Worm (Caenorhabditis elegans) whole organism, L1 larva: ENCODE measurements around the gene gcy-27.

Source experiments
- F16B12.6 ChIP-seq: fragments of 150-350 bp; optimal IDR thresholded peaks from 2 replicates; lab custom pipeline; 2014; ENCODE audit warnings: missing biosample characterization, missing genetic modification characterization
- alr-1 ChIP-seq: fragments of 200-800 bp; sonication (Bioruptor generic); optimal IDR thresholded peaks from 2 replicates; lab custom pipeline; 2018; ENCODE audit warnings: borderline replicate concordance, mild to moderate bottlenecking, missing genetic modification characterization, missing compliant biosample characterization
- ama-1 ChIP-seq: fragments of 150-350 bp; optimal IDR thresholded peaks from 2 replicates; lab custom pipeline; 2014
- ceh-82 ChIP-seq, 3 experiments: fragments of 150-350 bp in 1 of 3; sonication (generic microtip) in 2 of 3; optimal IDR thresholded peaks; 2 replicates each; lab custom pipeline; 2014 to 2017; ENCODE audit warnings: missing biosample characterization in 3 of 3, missing genetic modification characterization in 3 of 3
- lin-15B ChIP-seq: fragments of 150-350 bp; sonication (generic microtip); optimal IDR thresholded peaks from 3 replicates; lab custom pipeline; 2014; ENCODE audit warnings: missing biosample characterization, missing genetic modification characterization
- nhr-11 ChIP-seq: fragments of 150-350 bp; optimal IDR thresholded peaks from 2 replicates; lab custom pipeline; 2014; ENCODE audit warnings: missing biosample characterization, missing genetic modification characterization
- pqm-1 ChIP-seq: sonication (generic microtip); optimal IDR thresholded peaks from 3 replicates; lab custom pipeline; 2017; ENCODE audit warnings: missing biosample characterization, missing genetic modification characterization
- snpc-4 ChIP-seq: fragments of 150-350 bp; optimal IDR thresholded peaks from 2 replicates; lab custom pipeline; 2014; ENCODE audit warnings: missing biosample characterization, missing genetic modification characterization
- unc-130 ChIP-seq: fragments of 150-350 bp; optimal IDR thresholded peaks from 2 replicates; lab custom pipeline; 2017; ENCODE audit warnings: missing biosample characterization, missing genetic modification characterization, inconsistent platforms
- zag-1 ChIP-seq: fragments of 150-350 bp; optimal IDR thresholded peaks from 2 replicates; lab custom pipeline; 2014; ENCODE audit warnings: missing biosample characterization, missing genetic modification characterization

- no peak for TF ChIP-seq F16B12.6
- no peak for TF ChIP-seq ama-1 (lab: Kevin White, UChicago)
- no peak for TF ChIP-seq unc-130 (tag; lab: Kevin White, UChicago)
- no peak for TF ChIP-seq nhr-11 (tag; lab: Kevin White, UChicago)
- TF ChIP-seq zag-1 (tag; lab: Kevin White, UChicago): no peak
- no peak for TF ChIP-seq lin-15B (tag; lab: Kevin White, UChicago)
- no peak for TF ChIP-seq snpc-4 (tag; lab: Kevin White, UChicago)
- no peak for TF ChIP-seq pqm-1 (tag; lab: Kevin White, UChicago)
- no peak for TF ChIP-seq alr-1
- TF ChIP-seq ceh-82 (tag; optimal IDR thresholded peaks at IDR 0.05; lab: Kevin White, UChicago): no peak
Observed at ce11 chrIV:17432223-17432826, 4.1 kb downstream of the gcy-27 start.
